Worm (Caenorhabditis elegans) whole organism, L2 larva: Measurements from ENCODE around the gene C01G12.3.
A peak's percentile ranks its signal among the peaks of the same experiment; 100 is the strongest.

Experiments
- ama-1 ChIP-seq: fragments of 150-350 bp; optimal IDR thresholded peaks from 2 replicates; lab custom pipeline; 2018; ENCODE audit warnings: inconsistent platforms
- ceh-16 ChIP-seq: fragments of 150-350 bp; optimal IDR thresholded peaks from 2 replicates; lab custom pipeline; 2014; ENCODE audit warnings: missing biosample characterization, missing genetic modification characterization
- ceh-82 ChIP-seq: fragments of 150-350 bp; optimal IDR thresholded peaks from 2 replicates; lab custom pipeline; 2014; ENCODE audit warnings: missing biosample characterization, missing genetic modification characterization
- dmd-4 ChIP-seq: sonication (generic microtip); optimal IDR thresholded peaks from 2 replicates; lab custom pipeline; 2017; ENCODE audit warnings: missing biosample characterization, missing genetic modification characterization
- egl-27 ChIP-seq: sonication (generic microtip); optimal IDR thresholded peaks from 3 replicates; lab custom pipeline; 2017; ENCODE audit warnings: missing biosample characterization, missing genetic modification reagents, missing genetic modification characterization
- elt-3 ChIP-seq: sonication (generic microtip); optimal IDR thresholded peaks from 2 replicates; lab custom pipeline; 2017; ENCODE audit warnings: missing biosample characterization, missing genetic modification characterization
- lin-39 ChIP-seq: fragments of 150-350 bp; optimal IDR thresholded peaks from 2 replicates; lab custom pipeline; 2014; ENCODE audit warnings: missing biosample characterization, missing genetic modification reagents, missing genetic modification characterization
- lsy-2 ChIP-seq, 2 experiments: fragments of 150-350 bp in 1 of 2; sonication (generic microtip) in 1 of 2; optimal IDR thresholded peaks; 2 replicates each; lab custom pipeline; 2014 to 2017; ENCODE audit warnings: missing biosample characterization in 2 of 2, missing genetic modification characterization in 2 of 2
- nhr-237 ChIP-seq: fragments of 150-350 bp; optimal IDR thresholded peaks from 2 replicates; lab custom pipeline; 2014; ENCODE audit warnings: missing biosample characterization, missing genetic modification characterization
- nhr-25 ChIP-seq: fragments of 150-350 bp; sonication (generic microtip); optimal IDR thresholded peaks from 3 replicates; lab custom pipeline; 2014; ENCODE audit warnings: missing biosample characterization, missing genetic modification characterization
- skn-1 ChIP-seq: sonication (generic microtip); optimal IDR thresholded peaks from 2 replicates; lab custom pipeline; 2017; ENCODE audit warnings: missing biosample characterization, missing genetic modification characterization
- ztf-4 ChIP-seq: fragments of 150-350 bp; optimal IDR thresholded peaks from 2 replicates; lab custom pipeline; 2014; ENCODE audit warnings: missing biosample characterization, missing genetic modification characterization

ce11 chrII:14599933-14600630 is 18.0 kb upstream of the C01G12.3 start:
- no peak for TF ChIP-seq ceh-16
- TF ChIP-seq nhr-25 (tag; lab: Kevin White, UChicago), result peak; percentile 27
- no peak for TF ChIP-seq lin-39 (tag; lab: Kevin White, UChicago)
- peak in 1 of 2 experiments; percentile 11 for TF ChIP-seq lsy-2 (tag; optimal IDR thresholded peaks at IDR 0.05; lab: Kevin White, UChicago)
- no peak for TF ChIP-seq elt-3 (tag; lab: Kevin White, UChicago)
- no peak for TF ChIP-seq egl-27 (tag; lab: Kevin White, UChicago)
- no peak for TF ChIP-seq ceh-82 (tag; lab: Kevin White, UChicago)
- TF ChIP-seq nhr-237, result no peak
- no peak for TF ChIP-seq dmd-4 (tag; lab: Kevin White, UChicago)
- no peak for TF ChIP-seq ama-1 (lab: Kevin White, UChicago)
- no peak for TF ChIP-seq ztf-4 (tag; lab: Kevin White, UChicago)
- TF ChIP-seq skn-1 (tag; lab: Kevin White, UChicago), result no peak
